Worm (Caenorhabditis elegans) whole organism, young adult: ENCODE results near the gene C01G5.3.

ENCODE experiments used
- C17E4.6 ChIP-seq: fragments of 200-800 bp; sonication (Bioruptor generic); IDR thresholded peaks from 2 replicates; pipeline ENCODE4 v1.3.6; 2022; ENCODE audit warnings: missing genetic modification reagents, missing genetic modification characterization, missing compliant biosample characterization
- F49E8.2 ChIP-seq: sonication (generic microtip); optimal IDR thresholded peaks from 3 replicates; lab custom pipeline; 2017; ENCODE audit warnings: missing genetic modification characterization, mild to moderate bottlenecking, missing compliant biosample characterization, antibody characterized with exemption, moderate library complexity; ENCODE audit not compliant: insufficient read depth
- F52B5.7 ChIP-seq: sonication (generic microtip); optimal IDR thresholded peaks from 2 replicates; lab custom pipeline; 2016; ENCODE audit warnings: mild to moderate bottlenecking, missing genetic modification characterization, missing compliant biosample characterization
- F55B11.4 ChIP-seq: sonication (generic microtip); optimal IDR thresholded peaks from 2 replicates; lab custom pipeline; 2016; ENCODE audit warnings: missing compliant biosample characterization, missing genetic modification characterization, borderline replicate concordance; ENCODE audit not compliant: insufficient read depth
- F57C9.4 ChIP-seq: sonication (generic microtip); optimal IDR thresholded peaks from 2 replicates; lab custom pipeline; 2017; ENCODE audit warnings: mild to moderate bottlenecking, missing genetic modification characterization, missing compliant biosample characterization
- K12H6.12 ChIP-seq: fragments of 200-800 bp; sonication (Bioruptor generic); optimal IDR thresholded peaks from 2 replicates; lab custom pipeline; 2018; ENCODE audit warnings: mild to moderate bottlenecking, missing genetic modification characterization, missing compliant biosample characterization
- T07F8.4 ChIP-seq: sonication (generic microtip); optimal IDR thresholded peaks from 2 replicates; lab custom pipeline; 2016; ENCODE audit warnings: mild to moderate bottlenecking, missing genetic modification characterization, moderate library complexity, missing compliant biosample characterization
- Y53F4B.3 ChIP-seq: fragments of 200-800 bp; sonication (Bioruptor generic); IDR thresholded peaks from 2 replicates; pipeline ENCODE4 v1.3.6; 2022; ENCODE audit warnings: missing genetic modification reagents, missing genetic modification characterization, missing compliant biosample characterization
- Y95B8A.8 ChIP-seq: fragments of 200-800 bp; sonication (Bioruptor generic); IDR thresholded peaks from 2 replicates; pipeline ENCODE4 v1.3.6; 2022; ENCODE audit warnings: missing genetic modification reagents, missing genetic modification characterization, missing compliant biosample characterization
- ZK185.1 ChIP-seq: sonication (generic microtip); optimal IDR thresholded peaks from 2 replicates; lab custom pipeline; 2016; ENCODE audit warnings: mild to moderate bottlenecking, missing genetic modification characterization, missing compliant biosample characterization; ENCODE audit not compliant: poor library complexity, severe bottlenecking
- akir-1 ChIP-seq: fragments of 200-800 bp; sonication (Bioruptor generic); optimal IDR thresholded peaks from 2 replicates; lab custom pipeline; 2018; ENCODE audit warnings: mild to moderate bottlenecking, missing genetic modification characterization, moderate library complexity, missing compliant biosample characterization
- aptf-2 ChIP-seq: fragments of 200-800 bp; sonication (Bioruptor generic); conservative IDR thresholded peaks from 2 replicates; pipeline ENCODE4 v1.3.6; 2022; ENCODE audit warnings: missing genetic modification reagents, missing genetic modification characterization, missing compliant biosample characterization
- aptf-3 ChIP-seq: fragments of 200-800 bp; sonication (Bioruptor generic); IDR thresholded peaks from 2 replicates; pipeline ENCODE4 v1.3.6; 2022; ENCODE audit warnings: missing genetic modification characterization, missing compliant biosample characterization
- atf-7 ChIP-seq: sonication (generic microtip); optimal IDR thresholded peaks from 2 replicates; lab custom pipeline; 2017; ENCODE audit warnings: mild to moderate bottlenecking, missing genetic modification characterization, missing compliant biosample characterization
- athp-1 ChIP-seq: sonication (generic microtip); optimal IDR thresholded peaks from 2 replicates; lab custom pipeline; 2017; ENCODE audit warnings: mild to moderate bottlenecking, missing genetic modification characterization, missing compliant biosample characterization
- attf-5 ChIP-seq: fragments of 200-800 bp; sonication (Bioruptor generic); optimal IDR thresholded peaks from 2 replicates; lab custom pipeline; 2018; ENCODE audit warnings: mild to moderate bottlenecking, missing genetic modification characterization, missing compliant biosample characterization
- bed-2 ChIP-seq: fragments of 200-800 bp; sonication (Bioruptor generic); IDR thresholded peaks from 2 replicates; pipeline ENCODE4 v1.3.6; 2022; ENCODE audit warnings: missing genetic modification reagents, missing genetic modification characterization, missing compliant biosample characterization
- ccch-3 ChIP-seq: fragments of 200-800 bp; sonication (Bioruptor generic); optimal IDR thresholded peaks from 2 replicates; lab custom pipeline; 2018; ENCODE audit warnings: mild to moderate bottlenecking, missing genetic modification characterization, missing compliant biosample characterization
- cebp-1 ChIP-seq, 2 experiments: fragments of 200-800 bp in 1 of 2; sonication (Bioruptor generic) in 1 of 2; sonication (generic microtip) in 1 of 2; IDR thresholded peaks in 1 of 2; optimal IDR thresholded peaks in 1 of 2; 2 replicates each; pipeline versions ENCODE4 v1.3.6 to Lab custom; 2017 to 2022; ENCODE audit warnings: missing compliant biosample characterization in 2 of 2, missing genetic modification characterization in 2 of 2, mild to moderate bottlenecking in 1 of 2, missing genetic modification reagents in 1 of 2, moderate library complexity in 1 of 2
- ceh-27 ChIP-seq: fragments of 200-800 bp; sonication (Bioruptor generic); optimal IDR thresholded peaks from 2 replicates; lab custom pipeline; 2018; ENCODE audit warnings: mild to moderate bottlenecking, missing genetic modification characterization, moderate library complexity, missing compliant biosample characterization
- ceh-40 ChIP-seq: fragments of 200-800 bp; sonication (Bioruptor generic); IDR thresholded peaks from 2 replicates; pipeline ENCODE4 v1.3.6; 2022; ENCODE audit warnings: missing genetic modification characterization, missing compliant biosample characterization
- ceh-58 ChIP-seq: fragments of 200-800 bp; sonication (Bioruptor generic); IDR thresholded peaks from 2 replicates; pipeline ENCODE4 v1.3.6; 2022; ENCODE audit warnings: missing genetic modification characterization, missing compliant biosample characterization
- ceh-91 ChIP-seq: fragments of 200-800 bp; sonication (Bioruptor generic); IDR thresholded peaks from 2 replicates; pipeline ENCODE4 v1.3.6; 2022; ENCODE audit warnings: missing genetic modification reagents, missing genetic modification characterization, missing compliant biosample characterization
- die-1 ChIP-seq: sonication (generic microtip); optimal IDR thresholded peaks from 2 replicates; lab custom pipeline; 2016; ENCODE audit warnings: missing genotype, mild to moderate bottlenecking, missing genetic modification characterization, missing compliant biosample characterization
- dox-1 ChIP-seq: fragments of 200-800 bp; sonication (Bioruptor generic); IDR thresholded peaks from 2 replicates; pipeline ENCODE4 v1.3.6; 2022; ENCODE audit warnings: missing genetic modification reagents, missing genetic modification characterization, missing compliant biosample characterization
- dpl-1 ChIP-seq: fragments of 150-350 bp; optimal IDR thresholded peaks from 2 replicates; lab custom pipeline; 2014; ENCODE audit warnings: missing biosample characterization, missing genetic modification reagents, missing genetic modification characterization
- egrh-3 ChIP-seq: fragments of 200-800 bp; sonication (Bioruptor generic); IDR thresholded peaks from 2 replicates; pipeline ENCODE4 v1.3.6; 2022; ENCODE audit warnings: missing genetic modification reagents, missing genetic modification characterization, missing compliant biosample characterization
- ekl-4 ChIP-seq: fragments of 200-800 bp; sonication (Bioruptor generic); IDR thresholded peaks from 2 replicates; pipeline ENCODE4 v1.3.6; 2022; ENCODE audit warnings: missing genetic modification reagents, missing genetic modification characterization, missing compliant biosample characterization
- ets-4 ChIP-seq: fragments of 200-800 bp; sonication (Bioruptor generic); optimal IDR thresholded peaks from 2 replicates; lab custom pipeline; 2018; ENCODE audit warnings: mild to moderate bottlenecking, missing genetic modification characterization, missing compliant biosample characterization
- him-1 ChIP-seq: sonication (generic microtip); optimal IDR thresholded peaks from 2 replicates; lab custom pipeline; 2016; ENCODE audit warnings: missing genotype, missing genetic modification reagents, missing genetic modification characterization, missing compliant biosample characterization
- let-607 ChIP-seq, 2 experiments: fragments of 200-800 bp in 1 of 2; sonication (Bioruptor generic) in 1 of 2; sonication (generic microtip) in 1 of 2; optimal IDR thresholded peaks; 2 replicates each; lab custom pipeline; 2016 to 2018; ENCODE audit warnings: mild to moderate bottlenecking in 2 of 2, missing compliant biosample characterization in 2 of 2, missing genetic modification characterization in 2 of 2, moderate library complexity in 2 of 2, missing genotype in 1 of 2
- lin-26 ChIP-seq: fragments of 200-800 bp; sonication (Bioruptor generic); IDR thresholded peaks from 2 replicates; pipeline ENCODE4 v1.3.6; 2022; ENCODE audit warnings: missing genetic modification reagents, missing genetic modification characterization, missing compliant biosample characterization
- lin-40 ChIP-seq: sonication (generic microtip); optimal IDR thresholded peaks from 2 replicates; lab custom pipeline; 2016; ENCODE audit warnings: missing genetic modification characterization, mild to moderate bottlenecking, missing compliant biosample characterization, missing genotype, missing genetic modification reagents
- madf-10 ChIP-seq: sonication (generic microtip); optimal IDR thresholded peaks from 2 replicates; lab custom pipeline; 2016; ENCODE audit warnings: mild to moderate bottlenecking, missing genetic modification characterization, missing compliant biosample characterization
- madf-3 ChIP-seq: fragments of 200-800 bp; sonication (Bioruptor generic); IDR thresholded peaks from 2 replicates; pipeline ENCODE4 v1.3.6; 2022; ENCODE audit warnings: missing genetic modification reagents, missing genetic modification characterization, missing compliant biosample characterization
- madf-6 ChIP-seq: fragments of 200-800 bp; sonication (Bioruptor generic); IDR thresholded peaks from 2 replicates; pipeline ENCODE4 v1.3.6; 2022; ENCODE audit warnings: missing genetic modification reagents, missing genetic modification characterization, missing compliant biosample characterization
- madf-8 ChIP-seq: fragments of 200-800 bp; sonication (Bioruptor generic); conservative IDR thresholded peaks from 2 replicates; pipeline ENCODE4 v1.3.6; 2022; ENCODE audit warnings: missing genetic modification reagents, missing genetic modification characterization, missing compliant biosample characterization
- mel-28 ChIP-seq: sonication (generic microtip); optimal IDR thresholded peaks from 2 replicates; lab custom pipeline; 2016; ENCODE audit warnings: borderline replicate concordance, mild to moderate bottlenecking, missing genetic modification characterization, missing compliant biosample characterization
- mes-4 ChIP-seq: sonication (generic microtip); optimal IDR thresholded peaks from 2 replicates; lab custom pipeline; 2016; ENCODE audit warnings: missing genotype, missing genetic modification characterization, missing compliant biosample characterization
- nhr-27 ChIP-seq: fragments of 200-800 bp; sonication (Bioruptor generic); optimal IDR thresholded peaks from 2 replicates; lab custom pipeline; 2018; ENCODE audit warnings: mild to moderate bottlenecking, missing genetic modification characterization, moderate library complexity, missing compliant biosample characterization
- nhr-80 ChIP-seq: sonication (generic microtip); optimal IDR thresholded peaks from 2 replicates; lab custom pipeline; 2016; ENCODE audit warnings: missing genetic modification characterization, missing compliant biosample characterization
- sdz-38 ChIP-seq: sonication (generic microtip); optimal IDR thresholded peaks from 2 replicates; lab custom pipeline; 2016; ENCODE audit warnings: missing genotype, missing genetic modification characterization, missing compliant biosample characterization
- sptf-2 ChIP-seq: fragments of 200-800 bp; sonication (Bioruptor generic); optimal IDR thresholded peaks from 2 replicates; lab custom pipeline; 2018; ENCODE audit warnings: mild to moderate bottlenecking, missing genetic modification characterization, missing compliant biosample characterization
- unc-62 ChIP-seq: fragments of 150-350 bp; optimal IDR thresholded peaks from 2 replicates; lab custom pipeline; 2014; ENCODE audit warnings: missing biosample characterization, missing genetic modification reagents, missing genetic modification characterization
- zfh-2 ChIP-seq: fragments of 200-800 bp; sonication (Bioruptor generic); conservative IDR thresholded peaks from 2 replicates; pipeline ENCODE4 v1.3.6; 2022; ENCODE audit warnings: missing genetic modification reagents, missing genetic modification characterization, missing compliant biosample characterization
- ztf-25 ChIP-seq: fragments of 200-800 bp; sonication (Bioruptor generic); IDR thresholded peaks from 2 replicates; pipeline ENCODE4 v1.3.6; 2022; ENCODE audit warnings: missing genetic modification reagents, missing genetic modification characterization, missing compliant biosample characterization

C01G5.3 gene

ce11 chrIV:6556624-6557368 lies 20.8 kb downstream of the C01G5.3 start, which contains the start of gene try-3 (continued):
- TF ChIP-seq aptf-2 (GFP tag; lab: Robert Waterston, UW) (no peak), die-1 (tag; lab: Kevin White, UChicago) (peak; percentile 81), athp-1 (tag; lab: Kevin White, UChicago) (peak; percentile 65), ccch-3 (GFP tag; lab: Kevin White, UChicago) (no peak), cebp-1 (GFP tag; IDR thresholded peaks at IDR 0.05; lab: Robert Waterston, UW) (peak; percentile 57), cebp-1 (tag; optimal IDR thresholded peaks at IDR 0.05; lab: Kevin White, UChicago) (peak; percentile 73), F52B5.7 (peak; percentile 75), ZK185.1 (tag; lab: Kevin White, UChicago) (peak; percentile 74), aptf-3 (GFP tag; lab: Robert Waterston, UW) (0 out of 2 replicates have a peak, but pooled peaks have one; percentile 18), nhr-80 (peak; percentile 41), unc-62 (no peak), akir-1 (GFP tag; lab: Kevin White, UChicago) (no peak), K12H6.12 (tag; lab: Kevin White, UChicago) (peak; percentile 82), mes-4 (tag; lab: Kevin White, UChicago) (no peak), ceh-40 (GFP tag; lab: Robert Waterston, UW) (0 out of 2 replicates have a peak, but pooled peaks have one; percentile 44), F49E8.2 (peak; percentile 76), attf-5 (peak; percentile 54), ekl-4 (peak; percentile 71), F57C9.4 (peak; percentile 42), dox-1 (GFP tag; lab: Robert Waterston, UW) (peak; percentile 90), dpl-1 (GFP tag; lab: Kevin White, UChicago) (peak; percentile 15), ztf-25 (GFP tag; lab: Robert Waterston, UW) (peak; percentile 63; the same call in 1 of the 2 replicates), ceh-27 (peak; percentile 73), C17E4.6 (GFP tag; lab: Robert Waterston, UW) (0 out of 2 replicates have a peak, but pooled peaks have one; percentile 18), T07F8.4 (tag; lab: Kevin White, UChicago) (peak; percentile 23), madf-8 (peak; percentile 42), F55B11.4 (tag; lab: Kevin White, UChicago) (no peak), madf-6 (GFP tag; lab: Robert Waterston, UW) (peak; percentile 73), egrh-3 (peak; percentile 73), Y95B8A.8 (peak; percentile 63; the same call in 1 of the 2 replicates), madf-3 (GFP tag; lab: Robert Waterston, UW) (peak; percentile 78; the same call in 1 of the 2 replicates), him-1 (tag; lab: Kevin White, UChicago) (peak; percentile 94), lin-26 (GFP tag; lab: Robert Waterston, UW) (peak; percentile 85), lin-40 (tag; lab: Kevin White, UChicago) (peak; percentile 56), mel-28 (tag; lab: Kevin White, UChicago) (peak; percentile 42), sdz-38 (tag; lab: Kevin White, UChicago) (no peak), Y53F4B.3 (no peak), zfh-2 (GFP tag; lab: Robert Waterston, UW) (no peak), madf-10 (tag; lab: Kevin White, UChicago) (peak; percentile 51), atf-7 (tag; lab: Kevin White, UChicago) (peak; percentile 55), bed-2 (GFP tag; lab: Robert Waterston, UW) (0 out of 2 replicates have a peak, but pooled peaks have one; percentile 55), ceh-91 (GFP tag; lab: Robert Waterston, UW) (peak; percentile 47), let-607 (tag; optimal IDR thresholded peaks at IDR 0.05; lab: Kevin White, UChicago) (peak in 1 of 2 experiments; percentile 42), ceh-58 (GFP tag; lab: Robert Waterston, UW) (0 out of 2 replicates have a peak, but pooled peaks have one; percentile 68), sptf-2 (peak; percentile 61), nhr-27 (tag; lab: Kevin White, UChicago) (no peak), ets-4 (GFP tag; lab: Kevin White, UChicago) (peak; percentile 13)
